Worm (Caenorhabditis elegans): Measurements from ENCODE around the gene Y46G5A.15.

- TF ChIP-seq klf-2 (GFP tag; conservative IDR thresholded peaks at IDR 0.05) (no peak), ztf-23 (GFP tag; IDR thresholded peaks at IDR 0.05) (no peak)
Measured at ce11 chrII:12813253-12813652, 28.0 kb upstream of the Y46G5A.15 start.
